Fruit fly (Drosophila melanogaster): Measurements from ENCODE around the gene RpS4.

The RpS4 gene

dm6 chr3L:13044335-13044814 lies 2.8 kb downstream of the RpS4 start, which contains the start of gene Syx13 (continued):
- no peak for TF ChIP-seq lmd (GFP tag; IDR thresholded peaks at IDR 0.05)
- peak; percentile 75 for TF ChIP-seq CG14860 (GFP tag; IDR thresholded peaks at IDR 0.05; ENCODE audit: partially characterized antibody)
- TF ChIP-seq Six4 (GFP tag; optimal IDR thresholded peaks at IDR 0.05): no peak
- no peak for TF ChIP-seq CG5953 (GFP tag; IDR thresholded peaks at IDR 0.05)
- no peak for TF ChIP-seq shn (GFP tag; optimal IDR thresholded peaks at IDR 0.05)
- peak; percentile 8; the same call in 1 of the 2 replicates for TF ChIP-seq CG14441 (GFP tag; IDR thresholded peaks at IDR 0.05)
- peak; percentile 26 for TF ChIP-seq nom (GFP tag; optimal IDR thresholded peaks at IDR 0.05)
- no peak for TF ChIP-seq Hey (tag; optimal IDR thresholded peaks at IDR 0.05)
- TF ChIP-seq rib (GFP tag; IDR thresholded peaks at IDR 0.05): 0 out of 2 replicates have a peak, but pooled peaks have one; percentile 14
- peak; percentile 21 for TF ChIP-seq CG8924 (tag; optimal IDR thresholded peaks at IDR 0.05)
- no peak for TF ChIP-seq gcm2 (GFP tag; optimal IDR thresholded peaks at IDR 0.05)
- no peak for TF ChIP-seq nau (GFP tag; optimal IDR thresholded peaks at IDR 0.05)
- TF ChIP-seq hkb (optimal IDR thresholded peaks at IDR 0.05): no peak
- TF ChIP-seq hkb (GFP tag; IDR thresholded peaks at IDR 0.05): no peak
- TF ChIP-seq sens-2 (GFP tag; IDR thresholded peaks at IDR 0.05): no peak
- no peak for TF ChIP-seq ac (GFP tag; optimal IDR thresholded peaks at IDR 0.05)
- TF ChIP-seq CG31224 (GFP tag; IDR thresholded peaks at IDR 0.05): no peak
- peak; percentile 59; the same call in 1 of the 3 replicates for TF ChIP-seq sr (GFP tag; IDR thresholded peaks at IDR 0.05)
- no peak for TF ChIP-seq ase (GFP tag; IDR thresholded peaks at IDR 0.05)
- peak; percentile 81 for TF ChIP-seq MBD-R2 (GFP tag; IDR thresholded peaks at IDR 0.05)
- TF ChIP-seq prd (optimal IDR thresholded peaks at IDR 0.05): no peak
- no peak for TF ChIP-seq prd (GFP tag; IDR thresholded peaks at IDR 0.05)
- peak; percentile 77 for TF ChIP-seq Scr (GFP tag; IDR thresholded peaks at IDR 0.05; ENCODE audit: partially characterized antibody)
- TF ChIP-seq Hsf (GFP tag; optimal IDR thresholded peaks at IDR 0.05): no peak
- no peak for TF ChIP-seq CG10209 (GFP tag; optimal IDR thresholded peaks at IDR 0.05)
- no peak for TF ChIP-seq B-H1 (GFP tag; IDR thresholded peaks at IDR 0.05)
- TF ChIP-seq salm (tag; optimal IDR thresholded peaks at IDR 0.05): peak; percentile 3
- TF ChIP-seq CG7271 (tag; optimal IDR thresholded peaks at IDR 0.05): no peak
- peak; percentile 75 for TF ChIP-seq CG34376 (GFP tag; optimal IDR thresholded peaks at IDR 0.05)
- no peak for TF ChIP-seq Elba2 (GFP tag; optimal IDR thresholded peaks at IDR 0.05)
- no peak for TF ChIP-seq bsh (GFP tag; optimal IDR thresholded peaks at IDR 0.05)
- TF ChIP-seq CG7839 (tag; optimal IDR thresholded peaks at IDR 0.05): no peak
- TF ChIP-seq CG10979 (tag; optimal IDR thresholded peaks at IDR 0.05): peak; percentile 11
- no peak for TF ChIP-seq Tbp (GFP tag; optimal IDR thresholded peaks at IDR 0.05)
- peak; percentile 72 for TF ChIP-seq tna (GFP tag; IDR thresholded peaks at IDR 0.05; ENCODE audit: partially characterized antibody)
- TF ChIP-seq CG3065 (GFP tag; optimal IDR thresholded peaks at IDR 0.05): no peak
- TF ChIP-seq eyg (GFP tag; optimal IDR thresholded peaks at IDR 0.05): no peak
- no peak for TF ChIP-seq CG1602 (GFP tag; optimal IDR thresholded peaks at IDR 0.05)
- peak; percentile 21 for TF ChIP-seq Ets97D (GFP tag; optimal IDR thresholded peaks at IDR 0.05)
- TF ChIP-seq CG8290 (GFP tag; optimal IDR thresholded peaks at IDR 0.05): no peak
- peak in 1 of 2 experiments; percentile 48 for TF ChIP-seq CG8290 (tag; optimal IDR thresholded peaks at IDR 0.05)
- no peak for TF ChIP-seq CG18011 (GFP tag; optimal IDR thresholded peaks at IDR 0.05)
- TF ChIP-seq E2f1 (GFP tag; IDR thresholded peaks at IDR 0.05): peak; percentile 93
- TF ChIP-seq CG10147 (GFP tag; optimal IDR thresholded peaks at IDR 0.05): peak; percentile 55
- no peak for TF ChIP-seq CG11456 (GFP tag; IDR thresholded peaks at IDR 0.05)
- no peak for TF ChIP-seq CG14667 (GFP tag; IDR thresholded peaks at IDR 0.05)
- TF ChIP-seq Atf6 (GFP tag; IDR thresholded peaks at IDR 0.05): no peak
- peak; percentile 70 for TF ChIP-seq Fer1 (GFP tag; optimal IDR thresholded peaks at IDR 0.05)
- no peak for TF ChIP-seq CG13624 (GFP tag; optimal IDR thresholded peaks at IDR 0.05)
- TF ChIP-seq odd (GFP tag; optimal IDR thresholded peaks at IDR 0.05): no peak
- peak; percentile 85 for TF ChIP-seq CG10959 (GFP tag; IDR thresholded peaks at IDR 0.05)
- TF ChIP-seq Max (GFP tag; optimal IDR thresholded peaks at IDR 0.05): no peak
- TF ChIP-seq Ptx1 (GFP tag; IDR thresholded peaks at IDR 0.05): no peak
